Worm (Caenorhabditis elegans): Measurements from ENCODE around the gene srx-74.

The srx-74 gene

ce11 chrV:4651480-4651879 lies 10.8 kb downstream of the srx-74 start:
- TF ChIP-seq mep-1 (tag; optimal IDR thresholded peaks at IDR 0.05) = no peak
- peak; percentile 53 for TF ChIP-seq elt-1 (tag; optimal IDR thresholded peaks at IDR 0.05; ENCODE audit: borderline replicate concordance, insufficient read depth)
- TF ChIP-seq nhr-76 (tag; optimal IDR thresholded peaks at IDR 0.05) = no peak
- peak; percentile 20 for TF ChIP-seq ham-2 (GFP tag; optimal IDR thresholded peaks at IDR 0.05)
- no peak for TF ChIP-seq tbx-8 (GFP tag; optimal IDR thresholded peaks at IDR 0.05)
- TF ChIP-seq unc-62 (GFP tag; optimal IDR thresholded peaks at IDR 0.05) = no peak

ce11 chrV:4649649-4650384 lies 12.5 kb downstream of the srx-74 start:
- TF ChIP-seq cnd-1 (tag; optimal IDR thresholded peaks at IDR 0.05) (no peak), flh-1 (GFP tag; optimal IDR thresholded peaks at IDR 0.05) (no peak), mls-2 (tag; optimal IDR thresholded peaks at IDR 0.05) (no peak), elt-1 (tag; optimal IDR thresholded peaks at IDR 0.05; ENCODE audit: borderline replicate concordance, insufficient read depth) (no peak), nhr-28 (tag; optimal IDR thresholded peaks at IDR 0.05) (no peak), unc-39 (tag; optimal IDR thresholded peaks at IDR 0.05) (no peak), unc-120 (tag; optimal IDR thresholded peaks at IDR 0.05; ENCODE audit: poor library complexity, severe bottlenecking) (no peak), sem-2 (GFP tag; optimal IDR thresholded peaks at IDR 0.05) (no peak), blmp-1 (tag; optimal IDR thresholded peaks at IDR 0.05) (no peak), mep-1 (tag; optimal IDR thresholded peaks at IDR 0.05) (no peak), sptf-1 (tag; optimal IDR thresholded peaks at IDR 0.05) (no peak), nhr-237 (tag; optimal IDR thresholded peaks at IDR 0.05) (no peak), ceh-39 (tag; optimal IDR thresholded peaks at IDR 0.05) (no peak), elt-3 (tag; optimal IDR thresholded peaks at IDR 0.05) (no peak), lsy-2 (tag; optimal IDR thresholded peaks at IDR 0.05) (no peak), ham-2 (GFP tag; optimal IDR thresholded peaks at IDR 0.05) (no peak), lin-13 (tag; optimal IDR thresholded peaks at IDR 0.05) (no peak), nhr-76 (tag; optimal IDR thresholded peaks at IDR 0.05) (no peak), nhr-12 (tag; optimal IDR thresholded peaks at IDR 0.05) (no peak), snpc-4 (tag; optimal IDR thresholded peaks at IDR 0.05) (no peak)

- no peak for TF ChIP-seq hlh-1 (tag; optimal IDR thresholded peaks at IDR 0.05)
- no peak for TF ChIP-seq ceh-39 (tag; optimal IDR thresholded peaks at IDR 0.05)
- TF ChIP-seq ceh-83 (GFP tag; optimal IDR thresholded peaks at IDR 0.05) = no peak
Observed at ce11 chrV:4648527-4648926, 13.8 kb downstream of the srx-74 start, which contains the start of gene F41F3.8. F41F3.8 (plus strand) TSS chrV:4648827.

ce11 chrV:4647857-4648256 lies 14.4 kb downstream of the srx-74 start, which contains the start of gene F41F3.3:
F41F3.3 (minus strand) TSS chrV:4648239.
- TF ChIP-seq ceh-39 (tag; optimal IDR thresholded peaks at IDR 0.05) = no peak
- TF ChIP-seq nhr-76 (tag; optimal IDR thresholded peaks at IDR 0.05) = no peak
- TF ChIP-seq sem-2 (GFP tag; optimal IDR thresholded peaks at IDR 0.05) = peak; percentile 14
- TF ChIP-seq tbx-8 (GFP tag; optimal IDR thresholded peaks at IDR 0.05) = no peak
- TF ChIP-seq ham-2 (GFP tag; optimal IDR thresholded peaks at IDR 0.05) = no peak
- no peak for TF ChIP-seq cnd-1 (tag; optimal IDR thresholded peaks at IDR 0.05)
- no peak for TF ChIP-seq snpc-4 (tag; optimal IDR thresholded peaks at IDR 0.05)
- TF ChIP-seq nhr-237 (tag; optimal IDR thresholded peaks at IDR 0.05) = no peak
- TF ChIP-seq blmp-1 (tag; optimal IDR thresholded peaks at IDR 0.05) = no peak
- TF ChIP-seq bed-3 (GFP tag; optimal IDR thresholded peaks at IDR 0.05) = peak; percentile 57
- TF ChIP-seq nhr-2 (tag; optimal IDR thresholded peaks at IDR 0.05) = no peak
- peak; percentile 18 for TF ChIP-seq unc-120 (tag; optimal IDR thresholded peaks at IDR 0.05; ENCODE audit: poor library complexity, severe bottlenecking)
- TF ChIP-seq lin-32 (GFP tag; optimal IDR thresholded peaks at IDR 0.05) = peak; percentile 23
- no peak for TF ChIP-seq lsy-2 (tag; optimal IDR thresholded peaks at IDR 0.05)
- peak; percentile 68 for TF ChIP-seq mls-2 (tag; optimal IDR thresholded peaks at IDR 0.05)
- TF ChIP-seq mab-5 (tag; optimal IDR thresholded peaks at IDR 0.05) = no peak
- no peak for TF ChIP-seq nhr-28 (tag; optimal IDR thresholded peaks at IDR 0.05)
- TF ChIP-seq nhr-12 (tag; optimal IDR thresholded peaks at IDR 0.05) = no peak
- TF ChIP-seq mep-1 (tag; optimal IDR thresholded peaks at IDR 0.05) = no peak
- peak; percentile 34 for TF ChIP-seq M03D4.4 (tag; optimal IDR thresholded peaks at IDR 0.05)
- no peak for TF ChIP-seq ceh-83 (GFP tag; optimal IDR thresholded peaks at IDR 0.05)
- TF ChIP-seq lin-13 (tag; optimal IDR thresholded peaks at IDR 0.05) = no peak
- TF ChIP-seq elt-3 (tag; optimal IDR thresholded peaks at IDR 0.05) = no peak
- TF ChIP-seq ceh-43 (GFP tag; optimal IDR thresholded peaks at IDR 0.05) = no peak
- TF ChIP-seq ces-1 (GFP tag; optimal IDR thresholded peaks at IDR 0.05) = no peak
- peak; percentile 64 for TF ChIP-seq sptf-1 (tag; optimal IDR thresholded peaks at IDR 0.05)
- no peak for TF ChIP-seq unc-39 (tag; optimal IDR thresholded peaks at IDR 0.05)
- peak; percentile 15 for TF ChIP-seq drap-1 (GFP tag; optimal IDR thresholded peaks at IDR 0.05)
- TF ChIP-seq zip-8 (tag; optimal IDR thresholded peaks at IDR 0.05) = no peak
- no peak for TF ChIP-seq hlh-1 (tag; optimal IDR thresholded peaks at IDR 0.05)
- no peak for TF ChIP-seq flh-1 (GFP tag; optimal IDR thresholded peaks at IDR 0.05)
- TF ChIP-seq pha-4 (tag; optimal IDR thresholded peaks at IDR 0.05) = no peak
- no peak for TF ChIP-seq unc-62 (GFP tag; optimal IDR thresholded peaks at IDR 0.05)
- no peak for TF ChIP-seq ztf-11 (tag; optimal IDR thresholded peaks at IDR 0.05)
- no peak for TF ChIP-seq elt-1 (tag; optimal IDR thresholded peaks at IDR 0.05; ENCODE audit: borderline replicate concordance, insufficient read depth)

All from whole organism, mixed stage, embryonic.